Fruit fly (Drosophila melanogaster) whole organism, embryonic: ENCODE data around the gene CG32462.

Source experiments
- Antp ChIP-seq: fragments of 200-800 bp; sonication (Bioruptor generic); optimal IDR thresholded peaks from 3 replicates; lab custom pipeline; 2016; ENCODE audit warnings: missing biosample characterization, missing genetic modification characterization
- Bdp1 ChIP-seq: fragments of 200-800 bp; sonication (Bioruptor generic); optimal IDR thresholded peaks from 3 replicates; lab custom pipeline; 2016; ENCODE audit warnings: missing biosample characterization, missing genetic modification characterization
- Bgb ChIP-seq: fragments of 200-800 bp; sonication (Bioruptor generic); IDR thresholded peaks from 2 replicates; pipeline ENCODE4 v1.3.6; 2022; ENCODE audit warnings: missing biosample characterization, missing genetic modification characterization; ENCODE audit not compliant: partially characterized antibody
- CG1024 ChIP-seq: fragments of 200-800 bp; sonication (Bioruptor generic); IDR thresholded peaks from 2 replicates; pipeline ENCODE4 v1.3.6; 2022; ENCODE audit warnings: missing biosample characterization, missing genetic modification characterization
- CG10959 ChIP-seq: fragments of 200-800 bp; sonication (Bioruptor generic); IDR thresholded peaks from 2 replicates; pipeline ENCODE4 v1.3.6; 2022; ENCODE audit warnings: missing biosample characterization, missing genetic modification characterization
- CG11723 ChIP-seq: fragments of 200-800 bp; sonication (Bioruptor generic); optimal IDR thresholded peaks from 2 replicates; lab custom pipeline; 2017; ENCODE audit warnings: missing biosample characterization, mild to moderate bottlenecking, missing genetic modification characterization
- CG12942 ChIP-seq: fragments of 200-800 bp; sonication (Bioruptor generic); optimal IDR thresholded peaks from 3 replicates; lab custom pipeline; 2016; ENCODE audit warnings: missing biosample characterization, missing genetic modification characterization
- CG14667 ChIP-seq: fragments of 200-800 bp; sonication (Bioruptor generic); IDR thresholded peaks from 2 replicates; pipeline ENCODE4 v1.3.6; 2022; ENCODE audit warnings: missing biosample characterization, missing genetic modification characterization
- CG14710 ChIP-seq: fragments of 200-800 bp; sonication (Bioruptor generic); optimal IDR thresholded peaks from 3 replicates; lab custom pipeline; 2019; ENCODE audit warnings: missing biosample characterization, mild to moderate bottlenecking, missing genetic modification characterization, moderate library complexity
- CG14965 ChIP-seq: fragments of 200-800 bp; sonication (Bioruptor generic); optimal IDR thresholded peaks from 2 replicates; lab custom pipeline; 2016; ENCODE audit warnings: missing biosample characterization, missing genetic modification characterization, borderline replicate concordance
- CG15479 ChIP-seq: fragments of 200-800 bp; sonication (Bioruptor generic); optimal IDR thresholded peaks from 3 replicates; lab custom pipeline; 2019; ENCODE audit warnings: missing biosample characterization, mild to moderate bottlenecking, missing genetic modification characterization, moderate library complexity
- CG15601 ChIP-seq: fragments of 200-800 bp; sonication (Bioruptor generic); optimal IDR thresholded peaks from 3 replicates; lab custom pipeline; 2019; ENCODE audit warnings: missing biosample characterization, mild to moderate bottlenecking, missing genetic modification characterization, moderate library complexity
- CG16779 ChIP-seq: fragments of 200-800 bp; sonication (Bioruptor generic); IDR thresholded peaks from 2 replicates; pipeline ENCODE4 v1.3.6; 2022; ENCODE audit warnings: missing biosample characterization, missing genetic modification characterization
- CG17612 ChIP-seq: fragments of 200-800 bp; sonication (Bioruptor generic); IDR thresholded peaks from 2 replicates; pipeline ENCODE4 v1.3.6; 2022; ENCODE audit warnings: missing biosample characterization, missing genetic modification characterization
- CG18764 ChIP-seq: fragments of 200-800 bp; sonication (Bioruptor generic); optimal IDR thresholded peaks from 3 replicates; lab custom pipeline; 2016; ENCODE audit warnings: missing biosample characterization, missing genetic modification characterization
- CG2129 ChIP-seq: fragments of 200-800 bp; sonication (Bioruptor generic); IDR thresholded peaks from 2 replicates; pipeline ENCODE4 v1.3.6; 2022; ENCODE audit warnings: missing biosample characterization, missing genetic modification characterization; ENCODE audit not compliant: partially characterized antibody
- CG30020 ChIP-seq: fragments of 200-800 bp; optimal IDR thresholded peaks from 2 replicates; lab custom pipeline; 2019; ENCODE audit warnings: missing biosample characterization, mild to moderate bottlenecking, missing genetic modification characterization, moderate library complexity
- CG31224 ChIP-seq: fragments of 200-800 bp; sonication (Bioruptor generic); IDR thresholded peaks from 2 replicates; pipeline ENCODE4 v1.3.6; 2022; ENCODE audit warnings: missing biosample characterization, missing genetic modification characterization
- CG31441 ChIP-seq: fragments of 200-800 bp; sonication (Bioruptor generic); IDR thresholded peaks from 2 replicates; pipeline ENCODE4 v1.3.6; 2022; ENCODE audit warnings: missing biosample characterization, missing genetic modification characterization
- CG32532 ChIP-seq: fragments of 200-800 bp; sonication (Bioruptor generic); IDR thresholded peaks from 2 replicates; pipeline ENCODE4 v1.3.6; 2022; ENCODE audit warnings: missing biosample characterization, missing genetic modification characterization
- CG42726 ChIP-seq: fragments of 200-800 bp; sonication (Bioruptor generic); IDR thresholded peaks from 2 replicates; pipeline ENCODE4 v1.3.6; 2022; ENCODE audit warnings: missing biosample characterization, missing genetic modification characterization; ENCODE audit not compliant: partially characterized antibody
- CG4424 ChIP-seq: fragments of 200-800 bp; sonication (Bioruptor generic); optimal IDR thresholded peaks from 3 replicates; lab custom pipeline; 2016; ENCODE audit warnings: missing biosample characterization, missing genetic modification characterization
- CG6175 ChIP-seq: fragments of 200-800 bp; sonication (Bioruptor generic); IDR thresholded peaks from 3 replicates; pipeline ENCODE4 v1.3.6; 2022; ENCODE audit warnings: missing biosample characterization, missing genetic modification characterization
- CG6689 ChIP-seq: fragments of 200-800 bp; sonication (Bioruptor generic); IDR thresholded peaks from 2 replicates; pipeline ENCODE4 v1.3.6; 2022; ENCODE audit warnings: missing biosample characterization, missing genetic modification characterization
- CG7357 ChIP-seq: fragments of 200-800 bp; sonication (Bioruptor generic); IDR thresholded peaks from 3 replicates; pipeline ENCODE4 v1.3.6; 2022; ENCODE audit warnings: missing biosample characterization, missing genetic modification characterization
- CG7556 ChIP-seq: fragments of 200-800 bp; sonication (Bioruptor generic); optimal IDR thresholded peaks from 2 replicates; lab custom pipeline; 2017; ENCODE audit warnings: missing biosample characterization, mild to moderate bottlenecking, missing genetic modification characterization
- CTCF ChIP-seq: fragments of 200-800 bp; sonication (Bioruptor generic); optimal IDR thresholded peaks from 2 replicates; lab custom pipeline; 2017; ENCODE audit warnings: missing biosample characterization, mild to moderate bottlenecking, missing genetic modification characterization, moderate library complexity
- Chrac-16 ChIP-seq: fragments of 200-800 bp; sonication (Bioruptor generic); optimal IDR thresholded peaks from 3 replicates; lab custom pipeline; 2016; ENCODE audit warnings: missing biosample characterization, missing genetic modification characterization
- E2f2 ChIP-seq: fragments of 200-800 bp; sonication (Bioruptor generic); IDR thresholded peaks from 2 replicates; pipeline ENCODE4 v1.3.6; 2022; ENCODE audit warnings: missing biosample characterization, missing genetic modification characterization
- HLH4C ChIP-seq: fragments of 200-800 bp; sonication (Bioruptor generic); IDR thresholded peaks from 3 replicates; pipeline ENCODE4 v1.3.6; 2022; ENCODE audit warnings: missing biosample characterization, missing genetic modification characterization; ENCODE audit not compliant: partially characterized antibody
- Hmr ChIP-seq: fragments of 200-800 bp; sonication (Bioruptor generic); optimal IDR thresholded peaks from 3 replicates; lab custom pipeline; 2017; ENCODE audit warnings: mild to moderate bottlenecking, missing biosample characterization, missing genetic modification reagents, missing genetic modification characterization
- NC2β ChIP-seq: fragments of 200-800 bp; sonication (Bioruptor generic); optimal IDR thresholded peaks from 2 replicates; lab custom pipeline; 2016; ENCODE audit warnings: missing biosample characterization, missing genetic modification characterization
- NFAT ChIP-seq: fragments of 200-800 bp; sonication (Bioruptor generic); IDR thresholded peaks from 2 replicates; pipeline ENCODE4 v1.3.6; 2022; ENCODE audit warnings: missing biosample characterization, missing genetic modification characterization
- Nf-YB ChIP-seq: fragments of 200-800 bp; sonication (Bioruptor generic); optimal IDR thresholded peaks from 3 replicates; lab custom pipeline; 2019; ENCODE audit warnings: missing biosample characterization, mild to moderate bottlenecking, missing genetic modification characterization, moderate library complexity
- Ravus ChIP-seq: fragments of 200-800 bp; sonication (Bioruptor generic); IDR thresholded peaks from 2 replicates; pipeline ENCODE4 v1.3.6; 2022; ENCODE audit warnings: missing biosample characterization, missing genetic modification characterization
- abd-A ChIP-seq: fragments of 200-800 bp; sonication (Bioruptor generic); optimal IDR thresholded peaks from 3 replicates; lab custom pipeline; 2019; ENCODE audit warnings: missing biosample characterization, mild to moderate bottlenecking, missing genetic modification characterization, moderate library complexity
- ash1 ChIP-seq: fragments of 200-800 bp; sonication (Bioruptor generic); optimal IDR thresholded peaks from 2 replicates; lab custom pipeline; 2018; ENCODE audit warnings: missing biosample characterization, mild to moderate bottlenecking, missing genetic modification characterization
- br ChIP-seq: fragments of >200 bp; optimal IDR thresholded peaks from 2 replicates; lab custom pipeline; 2017
- crp ChIP-seq, 2 experiments: fragments of 200-800 bp; sonication (Bioruptor generic); optimal IDR thresholded peaks; 2 replicates in 1 of 2; 3 replicates in 1 of 2; lab custom pipeline; 2017; ENCODE audit warnings: missing biosample characterization in 2 of 2, missing genetic modification characterization in 2 of 2, mild to moderate bottlenecking in 1 of 2, moderate library complexity in 1 of 2
- cwo ChIP-seq: fragments of 200-800 bp; sonication (Bioruptor generic); optimal IDR thresholded peaks from 3 replicates; lab custom pipeline; 2017; ENCODE audit warnings: missing biosample characterization, missing genetic modification characterization, mild to moderate bottlenecking, moderate library complexity, missing genetic modification reagents
- danr ChIP-seq: fragments of 200-800 bp; sonication (Bioruptor generic); IDR thresholded peaks from 2 replicates; pipeline ENCODE4 v1.3.6; 2022; ENCODE audit warnings: missing biosample characterization, missing genetic modification characterization
- ftz-f1 ChIP-seq: fragments of 200-800 bp; sonication (Bioruptor generic); optimal IDR thresholded peaks from 2 replicates; lab custom pipeline; 2016; ENCODE audit warnings: missing biosample characterization, missing genetic modification characterization
- gfzf ChIP-seq: fragments of 200-800 bp; sonication (Bioruptor generic); optimal IDR thresholded peaks from 2 replicates; lab custom pipeline; 2016; ENCODE audit warnings: missing biosample characterization, mild to moderate bottlenecking, missing genetic modification characterization, moderate library complexity
- hkb ChIP-seq, 2 experiments: fragments of 200-800 bp in 1 of 2; fragments of >200 bp in 1 of 2; sonication (Bioruptor generic) in 1 of 2; IDR thresholded peaks in 1 of 2; optimal IDR thresholded peaks in 1 of 2; 2 replicates each; pipeline versions ENCODE4 v1.3.6 to Lab custom; 2017 to 2022; ENCODE audit warnings: missing biosample characterization in 1 of 2, missing genetic modification characterization in 1 of 2
- pb ChIP-seq: fragments of 200-800 bp; sonication (Bioruptor generic); optimal IDR thresholded peaks from 3 replicates; lab custom pipeline; 2016; ENCODE audit warnings: missing biosample characterization, missing genetic modification characterization
- psq ChIP-seq: fragments of 200-800 bp; sonication (Bioruptor generic); optimal IDR thresholded peaks from 2 replicates; lab custom pipeline; 2017; ENCODE audit warnings: missing biosample characterization, missing genetic modification characterization
- row ChIP-seq: fragments of 200-800 bp; sonication (Bioruptor generic); IDR thresholded peaks from 3 replicates; pipeline ENCODE4 v1.3.6; 2022; ENCODE audit warnings: missing biosample characterization, missing genetic modification characterization
- run ChIP-seq: fragments of 200-800 bp; sonication (Bioruptor generic); optimal IDR thresholded peaks from 3 replicates; lab custom pipeline; 2018; ENCODE audit warnings: missing biosample characterization, mild to moderate bottlenecking, missing genetic modification characterization
- salm ChIP-seq: fragments of 200-800 bp; sonication (Bioruptor generic); optimal IDR thresholded peaks from 2 replicates; lab custom pipeline; 2018; ENCODE audit warnings: missing biosample characterization, mild to moderate bottlenecking, missing genetic modification characterization
- slbo ChIP-seq: fragments of 200-800 bp; sonication (Bioruptor generic); IDR thresholded peaks from 2 replicates; pipeline ENCODE4 v1.3.6; 2022; ENCODE audit warnings: missing biosample characterization, missing genetic modification characterization
- vvl ChIP-seq: fragments of 200-800 bp; sonication (Bioruptor generic); IDR thresholded peaks from 2 replicates; pipeline ENCODE4 v1.3.6; 2022; ENCODE audit warnings: missing biosample characterization, missing genetic modification characterization
- zen ChIP-seq: fragments of 200-800 bp; sonication (Bioruptor generic); optimal IDR thresholded peaks from 3 replicates; lab custom pipeline; 2018; ENCODE audit warnings: missing biosample characterization, mild to moderate bottlenecking, missing genetic modification characterization, moderate library complexity

CG32462 gene

dm6 chr3L:22847679-22848118 is 5.6 kb downstream of the CG32462 start (continued):
- TF ChIP-seq crp (GFP tag; optimal IDR thresholded peaks at IDR 0.05; lab: Kevin White, UChicago) (no peak), ash1 (no peak), CG7357 (GFP tag; lab: Robert Waterston, UW) (no peak), psq (GFP tag; lab: Kevin White, UChicago) (no peak), NFAT (no peak), CG6689 (no peak), Antp (GFP tag; lab: Kevin White, UChicago) (no peak), CG1024 (GFP tag; lab: Robert Waterston, UW) (no peak), cwo (GFP tag; lab: Kevin White, UChicago) (no peak), ftz-f1 (GFP tag; lab: Kevin White, UChicago) (peak; percentile 50), slbo (GFP tag; lab: Robert Waterston, UW) (no peak), CG14710 (no peak), CG7556 (GFP tag; lab: Kevin White, UChicago) (no peak), HLH4C (GFP tag; lab: Robert Waterston, UW) (peak; percentile 86), Hmr (GFP tag; lab: Kevin White, UChicago) (no peak), Bdp1 (GFP tag; lab: Kevin White, UChicago) (peak; percentile 99), hkb (optimal IDR thresholded peaks at IDR 0.05; lab: Kevin White, UChicago) (no peak), hkb (GFP tag; IDR thresholded peaks at IDR 0.05; lab: Robert Waterston, UW) (peak; percentile 49), E2f2 (GFP tag; lab: Robert Waterston, UW) (no peak), Chrac-16 (GFP tag; lab: Kevin White, UChicago) (no peak), CG31224 (GFP tag; lab: Robert Waterston, UW) (no peak), salm (tag; lab: Kevin White, UChicago) (no peak), br (lab: Kevin White, UChicago) (no peak), CG32532 (GFP tag; lab: Robert Waterston, UW) (peak; percentile 37; the same call in 1 of the 2 replicates), CG4424 (GFP tag; lab: Kevin White, UChicago) (no peak), Ravus (no peak), pb (GFP tag; lab: Kevin White, UChicago) (no peak), NC2β (no peak), CG6175 (GFP tag; lab: Robert Waterston, UW) (no peak), run (tag; lab: Kevin White, UChicago) (no peak), vvl (GFP tag; lab: Robert Waterston, UW) (0 out of 2 replicates have a peak, but pooled peaks have one; percentile 20), CG42726 (peak; percentile 94), Nf-YB (GFP tag; lab: Kevin White, UChicago) (no peak), CG11723 (no peak), CG15601 (tag; lab: Kevin White, UChicago) (peak; percentile 6), CG2129 (GFP tag; lab: Robert Waterston, UW) (no peak), CG10959 (GFP tag; lab: Robert Waterston, UW) (no peak), CG18764 (GFP tag; lab: Kevin White, UChicago) (no peak), CG14965 (GFP tag; lab: Kevin White, UChicago) (no peak), CG30020 (tag; lab: Kevin White, UChicago) (no peak), CG31441 (no peak), abd-A (tag; lab: Kevin White, UChicago) (no peak), CTCF (no peak), gfzf (GFP tag; lab: Kevin White, UChicago) (no peak), CG16779 (GFP tag; lab: Robert Waterston, UW) (no peak), Bgb (GFP tag; lab: Robert Waterston, UW) (peak; percentile 93), CG17612 (GFP tag; lab: Robert Waterston, UW) (no peak), CG12942 (GFP tag; lab: Kevin White, UChicago) (no peak), CG14667 (GFP tag; lab: Robert Waterston, UW) (no peak), row (GFP tag; lab: Robert Waterston, UW) (no peak), zen (tag; lab: Kevin White, UChicago) (no peak), danr (no peak), CG15479 (no peak)
